Fruit fly (Drosophila melanogaster) Kc167 (cell line): ENCODE measurements around the gene Bmcp.

Experiments
- Myc ChIP-seq: fragments of >200 bp; optimal IDR thresholded peaks from 2 replicates; lab custom pipeline; 2017; ENCODE audit warnings: missing external identifiers
- h ChIP-seq: fragments of >200 bp; optimal IDR thresholded peaks from 3 replicates; lab custom pipeline; 2018; ENCODE audit warnings: missing external identifiers
- insv ChIP-seq: fragments of >200 bp; optimal IDR thresholded peaks from 3 replicates; lab custom pipeline; 2018; ENCODE audit warnings: missing external identifiers

dm6 chr3L:11776731-11777130, 56.0 kb downstream of the Bmcp start, which contains the start of gene CG14131:
- no peak for TF ChIP-seq h (lab: Kevin White, UChicago)
- TF ChIP-seq Myc = no peak
- TF ChIP-seq insv (lab: Kevin White, UChicago) = no peak
